Worm (Caenorhabditis elegans) whole organism, L4 larva: ENCODE data around the gene nonu-1.

Source experiments
- R02D3.7 ChIP-seq: fragments of 150-350 bp; sonication (generic microtip); optimal IDR thresholded peaks from 3 replicates; lab custom pipeline; 2014; ENCODE audit warnings: missing biosample characterization, missing genetic modification characterization
- ama-1 ChIP-seq: fragments of 150-350 bp; optimal IDR thresholded peaks from 2 replicates; lab custom pipeline; 2014; ENCODE audit warnings: inconsistent platforms, mixed read lengths
- ceh-62 ChIP-seq: sonication (generic microtip); optimal IDR thresholded peaks from 2 replicates; lab custom pipeline; 2017; ENCODE audit warnings: missing biosample characterization, missing genetic modification characterization
- dmd-9 ChIP-seq: fragments of 200-800 bp; sonication (Bioruptor generic); IDR thresholded peaks from 2 replicates; pipeline ENCODE4 v1.3.6; 2022; ENCODE audit warnings: missing genetic modification reagents, missing genetic modification characterization, missing compliant biosample characterization
- mep-1 ChIP-seq: fragments of 150-350 bp; sonication (generic microtip); optimal IDR thresholded peaks from 3 replicates; lab custom pipeline; 2014; ENCODE audit warnings: missing biosample characterization, missing genetic modification characterization
- nhr-10 ChIP-seq: fragments of 150-350 bp; optimal IDR thresholded peaks from 2 replicates; lab custom pipeline; 2014; ENCODE audit warnings: missing biosample characterization, missing genetic modification characterization
- nhr-102 ChIP-seq: sonication (generic microtip); optimal IDR thresholded peaks from 2 replicates; lab custom pipeline; 2016; ENCODE audit warnings: mild to moderate bottlenecking, missing genetic modification characterization, moderate library complexity, missing compliant biosample characterization
- nhr-25 ChIP-seq: sonication (generic microtip); optimal IDR thresholded peaks from 2 replicates; lab custom pipeline; 2017; ENCODE audit warnings: missing genetic modification characterization, mild to moderate bottlenecking, missing compliant biosample characterization, antibody characterized with exemption, moderate library complexity, borderline replicate concordance; ENCODE audit not compliant: insufficient read depth
- unc-39 ChIP-seq: sonication (generic microtip); optimal IDR thresholded peaks from 2 replicates; lab custom pipeline; 2017; ENCODE audit warnings: missing biosample characterization, missing genetic modification characterization
- unc-62 ChIP-seq, 3 experiments: fragments of 150-350 bp in 1 of 3; sonication (generic microtip); optimal IDR thresholded peaks in 2 of 3; peaks in 1 of 3; 1 replicate in 1 of 3; 2 replicates in 2 of 3; lab custom pipeline; 2014 to 2017; ENCODE audit warnings: missing biosample characterization in 3 of 3, missing genetic modification characterization in 3 of 3, missing genetic modification reagents in 3 of 3, missing genotype in 1 of 3

DNA sequence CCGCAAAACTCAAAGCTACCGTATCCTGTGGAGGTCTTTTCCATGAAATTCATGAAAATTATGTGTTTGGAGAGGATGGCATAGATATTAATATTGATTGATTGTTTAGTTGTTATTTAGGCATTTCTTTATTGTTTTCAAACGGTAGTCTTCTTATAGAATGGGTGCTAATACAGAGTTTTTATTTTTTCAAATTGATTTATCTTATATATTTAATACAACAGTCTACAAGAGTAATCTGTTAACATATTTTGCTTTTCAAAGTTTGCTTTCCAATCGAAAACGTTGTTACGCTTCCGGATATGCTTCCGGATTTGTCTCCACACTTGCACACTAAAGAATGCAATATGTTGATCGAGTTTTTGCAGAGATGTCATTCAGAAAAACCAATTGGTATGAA, 17.1 kb upstream of the nonu-1 start, which contains the start of gene C35D10.17:
- TF ChIP-seq nhr-10 (tag; lab: Kevin White, UChicago) (no peak), ama-1 (lab: Kevin White, UChicago) (no peak), ceh-62 (tag; lab: Kevin White, UChicago) (no peak), nhr-102 (tag; lab: Kevin White, UChicago) (no peak), unc-39 (no peak), unc-62 (GFP tag; optimal IDR thresholded peaks at IDR 0.05 in 1 of 2; lab: Kevin White, UChicago) (no peak), unc-62 (tag; optimal IDR thresholded peaks at IDR 0.05; lab: Kevin White, UChicago) (no peak), mep-1 (no peak), dmd-9 (GFP tag; lab: Robert Waterston, UW) (no peak), nhr-25 (tag; lab: Kevin White, UChicago) (no peak), R02D3.7 (tag; lab: Kevin White, UChicago) (no peak)
